Fruit fly (Drosophila melanogaster): ENCODE results near the gene CG11672.

The CG11672 gene

DNA sequence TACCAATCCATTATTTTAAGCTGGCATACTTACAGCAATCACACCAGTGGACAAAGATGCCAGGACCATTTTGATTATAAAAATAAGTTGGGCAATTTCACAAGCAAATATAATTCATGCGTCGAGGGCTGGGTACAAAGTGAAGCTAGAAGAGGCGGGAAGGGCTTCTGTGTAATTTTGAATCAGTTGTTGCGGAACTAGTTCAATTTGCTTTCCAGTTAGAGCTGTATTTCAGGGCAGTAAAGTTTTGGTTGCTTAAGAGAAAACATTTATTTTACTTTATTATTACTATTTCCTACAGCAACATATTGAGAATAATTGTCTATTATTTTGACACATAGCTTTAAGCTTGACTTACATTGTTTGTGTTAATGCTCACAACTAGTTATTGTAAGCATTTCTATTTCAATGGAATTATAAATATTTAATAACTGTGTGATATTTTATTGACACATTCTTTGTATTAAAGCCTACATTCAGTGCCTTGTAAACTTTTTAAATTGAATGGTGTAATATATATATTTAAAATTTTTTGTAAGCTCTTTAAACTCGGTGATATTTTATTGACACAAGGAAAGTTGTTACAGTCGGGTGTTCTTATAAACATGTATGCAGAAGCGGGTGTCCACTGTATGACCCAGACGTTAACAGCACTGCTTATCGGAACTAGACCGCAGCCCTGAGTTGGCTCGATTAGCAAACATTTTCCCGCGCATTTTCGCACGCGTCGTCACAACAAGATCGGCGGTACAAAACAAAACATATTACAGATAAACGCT, 25.9 kb downstream of the CG11672 start, which contains the start of the genes RPA1 and Mcm2 (continued):
- peak in 1 of 2 experiments; percentile 89 for TF ChIP-seq foxo (GFP tag; optimal IDR thresholded peaks at IDR 0.05)
- TF ChIP-seq OdsH (GFP tag; optimal IDR thresholded peaks at IDR 0.05): peak; percentile 73
- TF ChIP-seq Myc (optimal IDR thresholded peaks at IDR 0.05): no peak
- peak; percentile 74 for TF ChIP-seq fru (GFP tag; optimal IDR thresholded peaks at IDR 0.05)
- no peak for TF ChIP-seq pan (optimal IDR thresholded peaks at IDR 0.05)
- TF ChIP-seq Hr78 (GFP tag; optimal IDR thresholded peaks at IDR 0.05): no peak
- peak; percentile 1 for TF ChIP-seq Mio (GFP tag; optimal IDR thresholded peaks at IDR 0.05)
- peak; percentile 75 for TF ChIP-seq h (GFP tag; optimal IDR thresholded peaks at IDR 0.05)
- TF ChIP-seq Jra (GFP tag; optimal IDR thresholded peaks at IDR 0.05): no peak
- peak; percentile 55 for TF ChIP-seq sv (GFP tag; optimal IDR thresholded peaks at IDR 0.05)
- TF ChIP-seq Abd-B (GFP tag; optimal IDR thresholded peaks at IDR 0.05): no peak

DNA sequence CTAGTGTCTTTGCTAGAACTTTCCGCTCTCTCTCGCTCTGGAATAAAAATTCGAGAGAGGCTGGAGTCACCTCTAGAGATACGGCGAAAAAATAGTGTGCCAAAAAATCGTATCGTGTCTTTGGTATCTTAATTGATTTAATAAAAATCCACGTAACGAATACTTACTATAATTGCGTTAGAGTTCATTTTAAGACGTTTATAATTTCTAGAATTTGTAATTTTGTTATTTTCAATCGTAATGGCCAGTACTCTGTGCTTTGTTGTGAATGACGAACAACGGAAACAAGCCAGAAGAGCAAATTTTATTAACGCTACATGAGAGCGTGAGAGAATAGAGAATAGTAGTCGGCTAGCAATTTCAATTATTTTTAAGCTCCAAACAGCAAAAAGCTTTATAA, 28.7 kb downstream of the CG11672 start:
- TF ChIP-seq CG9705 (GFP tag; optimal IDR thresholded peaks at IDR 0.05) (no peak), dmrt93B (GFP tag; optimal IDR thresholded peaks at IDR 0.05) (no peak), Vsx2 (GFP tag; optimal IDR thresholded peaks at IDR 0.05; ENCODE audit: partially characterized antibody) (peak; percentile 17), jim (GFP tag; optimal IDR thresholded peaks at IDR 0.05) (no peak), usp (GFP tag; optimal IDR thresholded peaks at IDR 0.05) (no peak), Jra (GFP tag; optimal IDR thresholded peaks at IDR 0.05) (no peak), tai (GFP tag; optimal IDR thresholded peaks at IDR 0.05) (no peak)

DNA sequence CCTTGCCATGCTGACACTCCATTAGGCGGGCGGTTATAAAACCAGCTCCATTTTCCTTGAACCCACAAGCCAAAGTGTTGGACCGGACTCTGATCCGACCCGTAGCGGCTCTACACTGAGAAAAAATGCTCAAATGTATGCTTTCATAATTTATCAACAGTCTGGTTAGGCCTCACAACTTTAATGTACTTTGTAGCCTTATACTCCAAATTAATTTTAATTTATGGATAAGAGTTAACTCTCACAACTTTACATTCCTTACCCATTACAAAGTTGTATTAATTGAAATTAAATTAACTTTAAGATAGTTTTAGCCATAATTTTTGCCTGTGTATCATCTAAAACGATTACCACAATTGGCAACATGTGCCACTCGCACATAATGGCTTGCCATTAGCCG, 34.3 kb downstream of the CG11672 start:
- no peak for TF ChIP-seq tai (GFP tag; optimal IDR thresholded peaks at IDR 0.05)

- no peak for TF ChIP-seq brk (GFP tag; optimal IDR thresholded peaks at IDR 0.05)
- TF ChIP-seq fru (GFP tag; optimal IDR thresholded peaks at IDR 0.05): no peak
- TF ChIP-seq Mio (GFP tag; optimal IDR thresholded peaks at IDR 0.05): no peak
- TF ChIP-seq Abd-B (GFP tag; optimal IDR thresholded peaks at IDR 0.05): no peak
- TF ChIP-seq GATAd (GFP tag; optimal IDR thresholded peaks at IDR 0.05): no peak
- no peak for TF ChIP-seq Dif (GFP tag; optimal IDR thresholded peaks at IDR 0.05; ENCODE audit: partially characterized antibody)
- TF ChIP-seq woc (GFP tag; optimal IDR thresholded peaks at IDR 0.05): no peak
- no peak for TF ChIP-seq CG32264 (GFP tag; optimal IDR thresholded peaks at IDR 0.05)
- TF ChIP-seq rgr (GFP tag; optimal IDR thresholded peaks at IDR 0.05): no peak
- no peak for TF ChIP-seq Rel (GFP tag; optimal IDR thresholded peaks at IDR 0.05)
- TF ChIP-seq Rel (tag; optimal IDR thresholded peaks at IDR 0.05): no peak
- no peak for TF ChIP-seq Sp1 (GFP tag; optimal IDR thresholded peaks at IDR 0.05)
- TF ChIP-seq tai (GFP tag; optimal IDR thresholded peaks at IDR 0.05): no peak
- no peak for TF ChIP-seq h (GFP tag; optimal IDR thresholded peaks at IDR 0.05)
- no peak for TF ChIP-seq CG9705 (GFP tag; optimal IDR thresholded peaks at IDR 0.05)
These were observed 36.0 kb downstream of the CG11672 start for dm6 chr3R:8254347-8254746.

- TF ChIP-seq h (GFP tag; optimal IDR thresholded peaks at IDR 0.05): no peak
- TF ChIP-seq Mio (GFP tag; optimal IDR thresholded peaks at IDR 0.05): no peak
- no peak for TF ChIP-seq OdsH (GFP tag; optimal IDR thresholded peaks at IDR 0.05)
- TF ChIP-seq CG32264 (GFP tag; optimal IDR thresholded peaks at IDR 0.05): no peak
- no peak for TF ChIP-seq Hnf4 (GFP tag; optimal IDR thresholded peaks at IDR 0.05)
- TF ChIP-seq Myc (optimal IDR thresholded peaks at IDR 0.05): no peak
- no peak for TF ChIP-seq N (GFP tag; optimal IDR thresholded peaks at IDR 0.05)
- no peak for TF ChIP-seq Jra (GFP tag; optimal IDR thresholded peaks at IDR 0.05)
- no peak for TF ChIP-seq pan (optimal IDR thresholded peaks at IDR 0.05)
- no peak for TF ChIP-seq ey (GFP tag; optimal IDR thresholded peaks at IDR 0.05)
- no peak for TF ChIP-seq sv (GFP tag; optimal IDR thresholded peaks at IDR 0.05)
- no peak for TF ChIP-seq brk (GFP tag; optimal IDR thresholded peaks at IDR 0.05)
These were observed 38.8 kb downstream of the CG11672 start for dm6 chr3R:8251532-8251931.

DNA sequence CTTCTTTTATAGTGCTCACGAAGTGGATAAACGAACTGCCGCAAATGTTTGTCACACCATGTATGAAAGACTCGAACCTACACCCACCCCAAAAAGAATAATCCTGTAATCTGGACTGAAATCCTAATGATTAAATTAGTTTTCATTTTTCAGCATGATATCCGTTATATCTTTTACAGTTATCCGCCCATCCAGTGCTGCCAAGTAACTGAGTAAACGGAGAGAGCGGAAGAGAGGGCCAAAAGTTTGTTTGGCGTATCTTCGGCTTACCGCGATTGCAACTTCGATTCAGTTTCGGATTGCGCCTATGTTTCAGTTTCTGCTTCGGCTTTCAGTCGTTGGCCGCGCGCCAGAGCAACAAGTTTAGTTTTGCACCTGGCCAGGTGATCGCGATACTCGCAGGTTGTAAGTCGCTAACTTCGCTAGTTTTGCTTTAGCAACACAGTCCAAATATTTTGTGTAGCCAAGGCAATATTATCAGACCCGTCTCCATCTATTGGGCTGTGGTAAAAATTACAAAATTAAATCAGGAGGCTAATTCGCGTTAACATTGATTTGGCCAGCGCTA, 40.1 kb downstream of the CG11672 start, which contains the start of gene mtg:
mtg (plus strand) TSS at position 332 of the 568 bp plus-strand sequence.
- TF ChIP-seq Dfd (GFP tag; optimal IDR thresholded peaks at IDR 0.05): no peak
- no peak for TF ChIP-seq lola (GFP tag; optimal IDR thresholded peaks at IDR 0.05)
- TF ChIP-seq Abd-B (GFP tag; optimal IDR thresholded peaks at IDR 0.05): no peak
- TF ChIP-seq Vsx2 (GFP tag; optimal IDR thresholded peaks at IDR 0.05; ENCODE audit: partially characterized antibody): no peak
- no peak for TF ChIP-seq Mio (GFP tag; optimal IDR thresholded peaks at IDR 0.05)
- no peak for TF ChIP-seq jim (GFP tag; optimal IDR thresholded peaks at IDR 0.05)

All from whole organism, wandering third instar larva.